Fruit fly (Drosophila melanogaster) S2 (cell line): Measurements from ENCODE around the gene Sfp24Ba.

Source experiments
- CG8478 ChIP-seq: fragments of >200 bp; optimal IDR thresholded peaks from 2 replicates; lab custom pipeline; 2018
- CTCF ChIP-seq, 2 experiments: fragments of >200 bp; optimal IDR thresholded peaks; 2 replicates each; lab custom pipeline; 2018

The Sfp24Ba gene

dm6 chr2L:3696438-3696837 is 28.1 kb upstream of the Sfp24Ba start, which contains the start of gene IM33:
IM33 (minus strand) TSS chr2L:3696658.
- TF ChIP-seq CG8478 = no peak
- TF ChIP-seq CTCF (optimal IDR thresholded peaks at IDR 0.05; lab: Kevin White, UChicago) = no peak

- TF ChIP-seq CG8478 (no peak), CTCF (optimal IDR thresholded peaks at IDR 0.05; lab: Kevin White, UChicago) (no peak)
Observed at dm6 chr2L:3695361-3695818, 27.0 kb upstream of the Sfp24Ba start, which contains the start of gene CG16713. CG16713 (minus strand) TSS chr2L:3695411.

- TF ChIP-seq CTCF (optimal IDR thresholded peaks at IDR 0.05; lab: Kevin White, UChicago) (no peak), CG8478 (no peak)
Observed at dm6 chr2L:3694920-3695319, 26.6 kb upstream of the Sfp24Ba start, which contains the start of gene CG43165. CG43165 (minus strand) TSS chr2L:3695020.

- TF ChIP-seq CTCF (optimal IDR thresholded peaks at IDR 0.05; lab: Kevin White, UChicago) (no peak), CG8478 (no peak)
Observed at dm6 chr2L:3693805-3694204, 25.5 kb upstream of the Sfp24Ba start, which contains the start of gene Acp24A4. Acp24A4 (minus strand) TSS chr2L:3693905.

dm6 chr2L:3693082-3693481 is 24.7 kb upstream of the Sfp24Ba start, which contains the start of gene CG3513:
CG3513 (minus strand) TSS chr2L:3693182.
- no peak for TF ChIP-seq CG8478
- TF ChIP-seq CTCF (optimal IDR thresholded peaks at IDR 0.05; lab: Kevin White, UChicago) = no peak

- TF ChIP-seq CTCF (optimal IDR thresholded peaks at IDR 0.05; lab: Kevin White, UChicago) = no peak
- no peak for TF ChIP-seq CG8478
Observed at dm6 chr2L:3692466-3692865, 24.1 kb upstream of the Sfp24Ba start, which contains the start of gene CG16704. CG16704 (minus strand) TSS chr2L:3692587.

dm6 chr2L:3685139-3685851 is 16.9 kb upstream of the Sfp24Ba start:
- TF ChIP-seq CTCF (optimal IDR thresholded peaks at IDR 0.05; lab: Kevin White, UChicago) = no peak
- no peak for TF ChIP-seq CG8478

dm6 chr2L:3682489-3682888 is 14.1 kb upstream of the Sfp24Ba start:
- TF ChIP-seq CG8478 (no peak), CTCF (optimal IDR thresholded peaks at IDR 0.05; lab: Kevin White, UChicago) (no peak)

dm6 chr2L:3681338-3681737 is 13.0 kb upstream of the Sfp24Ba start:
- TF ChIP-seq CTCF (optimal IDR thresholded peaks at IDR 0.05; lab: Kevin White, UChicago) (no peak), CG8478 (no peak)

- TF ChIP-seq CG8478 = no peak
- TF ChIP-seq CTCF (optimal IDR thresholded peaks at IDR 0.05; lab: Kevin White, UChicago) = no peak
Observed at dm6 chr2L:3675770-3676169, 7.4 kb upstream of the Sfp24Ba start.

dm6 chr2L:3670481-3670880 is 2.1 kb upstream of the Sfp24Ba start, which contains the start of gene Sfp24Bc:
Sfp24Bc (minus strand) TSS chr2L:3670581.
- TF ChIP-seq CTCF (optimal IDR thresholded peaks at IDR 0.05; lab: Kevin White, UChicago) (no peak), CG8478 (no peak)

dm6 chr2L:3669675-3670074 is 1.3 kb upstream of the Sfp24Ba start, which contains the start of gene Sfp24Bb:
Sfp24Bb (minus strand) TSS chr2L:3669775.
- TF ChIP-seq CTCF (optimal IDR thresholded peaks at IDR 0.05; lab: Kevin White, UChicago) (no peak), CG8478 (no peak)

- TF ChIP-seq CTCF (optimal IDR thresholded peaks at IDR 0.05; lab: Kevin White, UChicago) (no peak), CG8478 (no peak)
Observed at dm6 chr2L:3669034-3669433, 683 bp upstream of the Sfp24Ba start, which contains the start of gene Sfp24Bd. Sfp24Bd (minus strand) TSS chr2L:3669134.

dm6 chr2L:3662307-3662795 is 6.0 kb downstream of the Sfp24Ba start, which contains the start of gene Drgx:
Drgx (plus strand) TSS chr2L:3662745.
- peak in 1 of 2 experiments; percentile 18 for TF ChIP-seq CTCF (optimal IDR thresholded peaks at IDR 0.05; lab: Kevin White, UChicago)
- no peak for TF ChIP-seq CG8478

- TF ChIP-seq CG8478 = no peak
- TF ChIP-seq CTCF (optimal IDR thresholded peaks at IDR 0.05; lab: Kevin White, UChicago) = peak; percentile 98 to 99
Observed at dm6 chr2L:3657349-3658142, 10.8 kb downstream of the Sfp24Ba start.
